Fruit fly (Drosophila melanogaster) whole organism, wandering third instar larva: ENCODE measurements around the gene CG7985.

Experiments
- Abd-B ChIP-seq: fragments of >200 bp; optimal IDR thresholded peaks from 2 replicates; lab custom pipeline; 2017; ENCODE audit warnings: missing biosample characterization, missing genetic modification characterization
- CG32264 ChIP-seq: fragments of 200-800 bp; sonication (Bioruptor generic); optimal IDR thresholded peaks from 2 replicates; lab custom pipeline; 2016; ENCODE audit warnings: missing biosample characterization, missing genetic modification characterization
- CG9705 ChIP-seq: fragments of 200-800 bp; sonication (Bioruptor generic); optimal IDR thresholded peaks from 2 replicates; lab custom pipeline; 2018; ENCODE audit warnings: missing biosample characterization, mild to moderate bottlenecking, missing genetic modification characterization
- Dfd ChIP-seq: fragments of >200 bp; optimal IDR thresholded peaks from 2 replicates; lab custom pipeline; 2017; ENCODE audit warnings: missing biosample characterization, missing genetic modification characterization
- Dif ChIP-seq: fragments of 200-275, 200-300 bp; sonication (Bioruptor generic); optimal IDR thresholded peaks from 2 replicates; lab custom pipeline; 2018; ENCODE audit warnings: missing biosample characterization, missing genetic modification characterization; ENCODE audit not compliant: partially characterized antibody
- HLH106 ChIP-seq: fragments of 200-800 bp; optimal IDR thresholded peaks from 3 replicates; lab custom pipeline; 2019; ENCODE audit warnings: missing biosample characterization, mild to moderate bottlenecking, missing genetic modification characterization, moderate library complexity
- Hnf4 ChIP-seq: fragments of 200-800 bp; sonication (Bioruptor generic); optimal IDR thresholded peaks from 2 replicates; lab custom pipeline; 2016; ENCODE audit warnings: missing biosample characterization, mild to moderate bottlenecking, missing genetic modification characterization
- Mio ChIP-seq: sonication (Bioruptor generic); optimal IDR thresholded peaks from 2 replicates; lab custom pipeline; 2016; ENCODE audit warnings: missing biosample characterization, missing genetic modification characterization
- Myc ChIP-seq: fragments of >200 bp; optimal IDR thresholded peaks from 2 replicates; lab custom pipeline; 2017
- OdsH ChIP-seq: fragments of 200-800 bp; sonication (Bioruptor generic); optimal IDR thresholded peaks from 2 replicates; lab custom pipeline; 2016; ENCODE audit warnings: missing biosample characterization, mild to moderate bottlenecking, missing genetic modification characterization
- Rel ChIP-seq, 2 experiments: fragments of 200-800 bp; sonication (Bioruptor generic) in 1 of 2; optimal IDR thresholded peaks; 2 replicates in 1 of 2; 3 replicates in 1 of 2; lab custom pipeline; 2016 to 2019; ENCODE audit warnings: mild to moderate bottlenecking in 2 of 2, missing biosample characterization in 2 of 2, missing genetic modification characterization in 2 of 2, moderate library complexity in 1 of 2
- Sp1 ChIP-seq: fragments of 200-800 bp; sonication (Bioruptor generic); optimal IDR thresholded peaks from 3 replicates; lab custom pipeline; 2019; ENCODE audit warnings: missing biosample characterization, mild to moderate bottlenecking, missing genetic modification characterization, moderate library complexity
- Vsx2 ChIP-seq: fragments of 200-300, 225-300 bp; sonication (Bioruptor generic); optimal IDR thresholded peaks from 2 replicates; lab custom pipeline; 2018; ENCODE audit warnings: missing biosample characterization, missing genetic modification characterization; ENCODE audit not compliant: partially characterized antibody
- br ChIP-seq: fragments of 200-800 bp; sonication (Bioruptor generic); optimal IDR thresholded peaks from 2 replicates; lab custom pipeline; 2016; ENCODE audit warnings: missing biosample characterization, missing genetic modification characterization
- dl ChIP-seq, 2 experiments: fragments of 175-275, 200-275 bp in 1 of 2; fragments of 200-275 bp in 1 of 2; sonication (Bioruptor generic); optimal IDR thresholded peaks; lab custom pipeline; 2018; ENCODE audit warnings: mild to moderate bottlenecking in 2 of 2, missing biosample characterization in 2 of 2, missing genetic modification characterization in 2 of 2, moderate library complexity in 2 of 2; ENCODE audit not compliant: partially characterized antibody in 2 of 2, insufficient read depth in 1 of 2
- dmrt93B ChIP-seq: fragments of 200-800 bp; sonication (Bioruptor generic); optimal IDR thresholded peaks from 2 replicates; lab custom pipeline; 2018; ENCODE audit warnings: missing biosample characterization, mild to moderate bottlenecking, missing genetic modification characterization
- dsf ChIP-seq: sonication (Bioruptor generic); optimal IDR thresholded peaks from 2 replicates; lab custom pipeline; 2016; ENCODE audit warnings: missing biosample characterization, missing genetic modification characterization, borderline replicate concordance
- foxo ChIP-seq, 2 experiments: fragments of 200-800 bp; sonication (Bioruptor generic); optimal IDR thresholded peaks; 2 replicates in 1 of 2; 3 replicates in 1 of 2; lab custom pipeline; 2016 to 2017; ENCODE audit warnings: missing biosample characterization in 2 of 2, missing genetic modification characterization in 2 of 2
- fru ChIP-seq: fragments of 200-800 bp; sonication (Bioruptor generic); optimal IDR thresholded peaks from 3 replicates; lab custom pipeline; 2016; ENCODE audit warnings: missing biosample characterization, mild to moderate bottlenecking, missing genetic modification characterization
- h ChIP-seq: fragments of 200-800 bp; sonication (Bioruptor generic); optimal IDR thresholded peaks from 3 replicates; lab custom pipeline; 2016; ENCODE audit warnings: missing biosample characterization, mild to moderate bottlenecking, missing genetic modification characterization
- jim ChIP-seq: fragments of 175-275, 200-325 bp; sonication (Bioruptor generic); optimal IDR thresholded peaks from 2 replicates; lab custom pipeline; 2016; ENCODE audit warnings: missing biosample characterization, mild to moderate bottlenecking, missing genetic modification characterization
- lola ChIP-seq: fragments of >200 bp; optimal IDR thresholded peaks from 2 replicates; lab custom pipeline; 2017; ENCODE audit warnings: missing biosample characterization, missing genetic modification characterization
- psq ChIP-seq: fragments of 200-800 bp; sonication (Bioruptor generic); optimal IDR thresholded peaks from 3 replicates; lab custom pipeline; 2017; ENCODE audit warnings: missing biosample characterization, mild to moderate bottlenecking, missing genetic modification characterization, moderate library complexity
- rgr ChIP-seq: fragments of 200-800 bp; sonication (Bioruptor generic); optimal IDR thresholded peaks from 3 replicates; lab custom pipeline; 2016; ENCODE audit warnings: missing biosample characterization, mild to moderate bottlenecking, missing genetic modification characterization
- sage ChIP-seq: fragments of 200-800 bp; sonication (Bioruptor generic); optimal IDR thresholded peaks from 2 replicates; lab custom pipeline; 2016; ENCODE audit warnings: missing biosample characterization, mild to moderate bottlenecking, missing genetic modification characterization
- tai ChIP-seq: sonication (Bioruptor generic); optimal IDR thresholded peaks from 2 replicates; lab custom pipeline; 2016; ENCODE audit warnings: missing biosample characterization, missing genetic modification characterization
- usp ChIP-seq: fragments of >200 bp; optimal IDR thresholded peaks from 2 replicates; lab custom pipeline; 2017; ENCODE audit warnings: missing biosample characterization, missing genetic modification characterization
- woc ChIP-seq: sonication (Bioruptor generic); optimal IDR thresholded peaks from 2 replicates; lab custom pipeline; 2016; ENCODE audit warnings: missing biosample characterization, mild to moderate bottlenecking, missing genetic modification characterization

The CG7985 gene

DNA sequence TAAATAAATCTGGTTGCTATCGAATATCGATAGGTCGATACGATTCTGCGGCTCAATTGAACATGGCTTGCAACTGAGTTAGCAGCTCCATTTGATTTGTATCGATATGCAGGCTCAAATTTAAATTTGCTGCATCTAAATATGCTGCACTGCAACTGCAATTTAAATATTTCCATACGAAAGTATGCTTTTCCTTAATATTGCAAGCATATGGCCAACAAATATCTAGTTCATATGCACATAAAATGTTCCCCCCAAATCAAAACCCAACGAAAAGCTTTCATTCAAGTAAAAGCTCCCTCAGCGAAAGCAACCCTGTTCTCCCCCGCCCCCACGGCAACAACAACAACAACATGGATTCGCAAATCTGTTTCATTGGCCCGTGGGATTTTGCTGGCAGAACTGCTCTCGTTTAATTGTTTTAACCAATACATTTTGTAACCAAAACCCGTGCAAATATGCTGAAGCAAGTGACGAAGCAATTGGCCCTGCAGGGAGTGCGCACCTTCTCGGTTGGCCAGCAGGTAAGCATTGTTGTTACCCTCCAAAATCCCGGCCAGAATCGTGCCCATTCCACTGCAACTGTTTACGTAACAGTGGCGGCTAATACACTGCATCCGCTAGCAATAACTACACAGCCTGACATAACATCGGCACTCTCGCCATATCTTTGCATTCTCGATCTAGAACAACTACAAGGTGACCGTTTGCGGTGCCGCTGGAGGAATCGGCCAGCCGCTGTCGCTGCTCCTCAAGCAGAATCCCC, 26.6 kb downstream of the CG7985 start, which contains the start of the genes CG7168 and Mdh2:
CG7168 (minus strand) TSS at position 40 of the 766 bp plus-strand sequence.
Mdh2 (plus strand) TSS at position 354 of the 766 bp plus-strand sequence.
- TF ChIP-seq Hnf4, result peak; percentile 1
- peak; percentile 4 for TF ChIP-seq Dif (GFP tag; lab: Kevin White, UChicago)
- TF ChIP-seq h (GFP tag; lab: Kevin White, UChicago), result peak; percentile 34
- peak; percentile 13 for TF ChIP-seq Sp1 (GFP tag; lab: Kevin White, UChicago)
- no peak for TF ChIP-seq Vsx2 (GFP tag; lab: Kevin White, UChicago)
- TF ChIP-seq Rel (GFP tag; optimal IDR thresholded peaks at IDR 0.05; lab: Kevin White, UChicago), result no peak
- peak; percentile 95 for TF ChIP-seq Rel (tag; optimal IDR thresholded peaks at IDR 0.05; lab: Kevin White, UChicago)
- peak; percentile 5 for TF ChIP-seq dsf (GFP tag; lab: Kevin White, UChicago)
- peak in 1 of 2 experiments; percentile 15 for TF ChIP-seq foxo (GFP tag; optimal IDR thresholded peaks at IDR 0.05; lab: Kevin White, UChicago)
- TF ChIP-seq CG32264 (GFP tag; lab: Kevin White, UChicago), result no peak
- peak; percentile 10 for TF ChIP-seq HLH106 (tag; lab: Kevin White, UChicago)

DNA sequence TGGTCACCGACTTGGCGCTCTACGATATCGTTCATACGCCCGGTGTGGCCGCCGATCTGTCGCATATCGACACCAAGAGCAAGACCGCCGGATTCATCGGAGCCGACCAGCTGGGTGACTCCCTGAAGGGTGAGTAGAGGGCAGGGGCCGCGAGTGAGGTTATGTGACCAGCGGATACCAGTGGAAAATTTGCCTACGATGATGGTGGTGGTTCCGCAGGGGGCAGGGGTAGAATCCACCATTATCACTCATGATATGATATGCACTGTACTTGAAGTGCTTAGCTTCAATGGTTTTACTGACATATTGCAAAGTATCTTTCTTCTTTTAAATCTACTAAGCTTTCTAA, 27.1 kb downstream of the CG7985 start:
- TF ChIP-seq br (GFP tag; lab: Kevin White, UChicago), result no peak
- no peak for TF ChIP-seq usp (GFP tag; lab: Kevin White, UChicago)
- TF ChIP-seq dl (GFP tag; optimal IDR thresholded peaks at IDR 0.05; lab: Kevin White, UChicago; ENCODE audit: insufficient read depth in 1 of 2, partially characterized antibody in 2 of 2), result no peak
- no peak for TF ChIP-seq fru (GFP tag; lab: Kevin White, UChicago)
- no peak for TF ChIP-seq Dif (GFP tag; lab: Kevin White, UChicago)

DNA sequence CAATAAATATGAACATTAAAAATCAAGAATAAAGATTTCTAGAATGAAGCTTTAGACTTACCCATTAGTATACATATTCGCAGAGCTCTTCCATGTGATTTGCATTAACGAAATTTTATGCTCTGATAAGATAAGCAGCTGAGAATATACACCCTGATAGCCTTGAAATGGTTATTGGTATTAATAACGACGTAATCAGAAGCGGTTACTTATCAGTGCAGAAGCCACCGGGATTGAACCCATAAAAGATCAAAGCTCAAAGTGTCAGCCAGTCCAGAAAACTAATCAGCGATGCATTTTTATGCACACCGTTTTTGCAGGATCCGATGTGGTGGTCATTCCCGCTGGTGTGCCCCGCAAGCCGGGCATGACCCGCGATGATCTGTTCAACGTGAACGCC, 27.7 kb downstream of the CG7985 start:
- TF ChIP-seq br (GFP tag; lab: Kevin White, UChicago) (no peak), dl (GFP tag; optimal IDR thresholded peaks at IDR 0.05; lab: Kevin White, UChicago; ENCODE audit: insufficient read depth in 1 of 2, partially characterized antibody in 2 of 2) (no peak), Vsx2 (GFP tag; lab: Kevin White, UChicago) (no peak), Hnf4 (no peak), tai (GFP tag; lab: Kevin White, UChicago) (no peak), Dif (GFP tag; lab: Kevin White, UChicago) (no peak)

DNA sequence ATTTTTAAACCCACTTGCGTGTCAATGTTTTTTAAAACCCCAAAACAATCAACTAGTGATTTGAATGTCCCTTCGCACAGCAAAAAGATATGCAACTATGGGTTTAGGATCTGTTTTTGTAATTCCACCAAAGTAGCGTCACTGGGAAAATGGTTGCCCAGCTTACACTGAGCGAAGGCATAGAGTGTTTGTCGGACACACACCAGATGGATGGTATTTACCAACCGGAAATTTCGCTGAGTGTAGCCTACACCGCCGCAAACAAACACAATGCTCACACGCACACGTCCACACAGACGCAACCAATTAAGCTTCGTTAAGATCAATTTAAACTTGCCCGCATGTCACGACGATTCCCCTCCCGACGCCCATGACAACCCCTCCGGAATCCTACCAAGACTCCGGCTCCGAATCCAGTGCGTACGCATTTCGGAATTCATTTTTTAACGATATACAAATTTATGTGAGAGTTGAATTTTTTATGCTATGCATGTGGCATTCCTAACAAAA, 29.1 kb downstream of the CG7985 start:
- TF ChIP-seq rgr (GFP tag; lab: Kevin White, UChicago) (peak; percentile 3), Hnf4 (no peak), foxo (GFP tag; optimal IDR thresholded peaks at IDR 0.05; lab: Kevin White, UChicago) (peak in 1 of 2 experiments; percentile 9)

dm6 chr3R:18230229-18230628, 30.6 kb downstream of the CG7985 start:
- TF ChIP-seq foxo (GFP tag; optimal IDR thresholded peaks at IDR 0.05; lab: Kevin White, UChicago) (no peak), CG9705 (GFP tag; lab: Kevin White, UChicago) (no peak), h (GFP tag; lab: Kevin White, UChicago) (no peak), OdsH (GFP tag; lab: Kevin White, UChicago) (no peak), psq (no peak), Dfd (GFP tag; lab: Kevin White, UChicago) (no peak), fru (GFP tag; lab: Kevin White, UChicago) (no peak)

dm6 chr3R:18232187-18232586, 32.5 kb downstream of the CG7985 start:
- no peak for TF ChIP-seq dl (GFP tag; optimal IDR thresholded peaks at IDR 0.05; lab: Kevin White, UChicago; ENCODE audit: insufficient read depth in 1 of 2, partially characterized antibody in 2 of 2)
- no peak for TF ChIP-seq dmrt93B (GFP tag; lab: Kevin White, UChicago)
- no peak for TF ChIP-seq Mio (GFP tag; lab: Kevin White, UChicago)
- TF ChIP-seq woc (GFP tag; lab: Kevin White, UChicago), result no peak
- TF ChIP-seq OdsH (GFP tag; lab: Kevin White, UChicago), result no peak
- no peak for TF ChIP-seq psq
- no peak for TF ChIP-seq Myc
- no peak for TF ChIP-seq lola (GFP tag; lab: Kevin White, UChicago)
- no peak for TF ChIP-seq rgr (GFP tag; lab: Kevin White, UChicago)
- TF ChIP-seq sage, result no peak
- TF ChIP-seq fru (GFP tag; lab: Kevin White, UChicago), result no peak
- TF ChIP-seq Abd-B (GFP tag; lab: Kevin White, UChicago), result no peak
- no peak for TF ChIP-seq h (GFP tag; lab: Kevin White, UChicago)
- no peak for TF ChIP-seq Hnf4
- no peak for TF ChIP-seq br (GFP tag; lab: Kevin White, UChicago)
- no peak for TF ChIP-seq jim
